Worm (Caenorhabditis elegans) whole organism, young adult: Measurements from ENCODE around the gene maa-1.

Experiments used
- B0035.1 ChIP-seq: sonication (generic microtip); optimal IDR thresholded peaks from 2 replicates; lab custom pipeline; 2016; ENCODE audit warnings: missing genetic modification characterization, mild to moderate bottlenecking, missing compliant biosample characterization, missing genotype, missing genetic modification reagents
- B0336.3 ChIP-seq: fragments of 200-800 bp; sonication (Bioruptor generic); IDR thresholded peaks from 2 replicates; pipeline ENCODE4 v1.3.6; 2022; ENCODE audit warnings: missing genetic modification characterization, missing compliant biosample characterization
- D2030.7 ChIP-seq: fragments of 200-800 bp; sonication (Bioruptor generic); IDR thresholded peaks from 2 replicates; pipeline ENCODE4 v1.3.6; 2022; ENCODE audit warnings: missing genetic modification reagents, missing genetic modification characterization, missing compliant biosample characterization
- F23B12.7 ChIP-seq: sonication (generic microtip); optimal IDR thresholded peaks from 2 replicates; lab custom pipeline; 2017; ENCODE audit warnings: missing genetic modification characterization, mild to moderate bottlenecking, missing compliant biosample characterization, antibody characterized with exemption, moderate library complexity; ENCODE audit not compliant: insufficient read depth
- F55B11.4 ChIP-seq: sonication (generic microtip); optimal IDR thresholded peaks from 2 replicates; lab custom pipeline; 2016; ENCODE audit warnings: missing compliant biosample characterization, missing genetic modification characterization, borderline replicate concordance; ENCODE audit not compliant: insufficient read depth
- F57C9.4 ChIP-seq: sonication (generic microtip); optimal IDR thresholded peaks from 2 replicates; lab custom pipeline; 2017; ENCODE audit warnings: mild to moderate bottlenecking, missing genetic modification characterization, missing compliant biosample characterization
- T26A5.8 ChIP-seq: sonication (generic microtip); optimal IDR thresholded peaks from 2 replicates; lab custom pipeline; 2016; ENCODE audit warnings: missing genetic modification characterization, missing compliant biosample characterization
- Y56A3A.18 ChIP-seq: fragments of 200-800 bp; sonication (Bioruptor generic); IDR thresholded peaks from 2 replicates; pipeline ENCODE4 v1.3.6; 2022; ENCODE audit warnings: missing genetic modification reagents, missing genetic modification characterization, missing compliant biosample characterization
- Y79H2A.3 ChIP-seq: fragments of 200-800 bp; sonication (Bioruptor generic); conservative IDR thresholded peaks from 2 replicates; pipeline ENCODE4 v1.3.6; 2022; ENCODE audit warnings: missing genetic modification reagents, missing genetic modification characterization, missing compliant biosample characterization
- athp-1 ChIP-seq: sonication (generic microtip); optimal IDR thresholded peaks from 2 replicates; lab custom pipeline; 2017; ENCODE audit warnings: mild to moderate bottlenecking, missing genetic modification characterization, missing compliant biosample characterization
- attf-6 ChIP-seq: fragments of 200-800 bp; sonication (Bioruptor generic); IDR thresholded peaks from 2 replicates; pipeline ENCODE4 v1.3.6; 2022; ENCODE audit warnings: missing genetic modification reagents, missing genetic modification characterization, missing compliant biosample characterization
- bed-2 ChIP-seq: fragments of 200-800 bp; sonication (Bioruptor generic); IDR thresholded peaks from 2 replicates; pipeline ENCODE4 v1.3.6; 2022; ENCODE audit warnings: missing genetic modification reagents, missing genetic modification characterization, missing compliant biosample characterization
- ceh-100 ChIP-seq: fragments of 200-800 bp; sonication (Bioruptor generic); IDR thresholded peaks from 2 replicates; pipeline ENCODE4 v1.3.6; 2022; ENCODE audit warnings: missing genetic modification reagents, missing genetic modification characterization, missing compliant biosample characterization
- ceh-27 ChIP-seq: fragments of 200-800 bp; sonication (Bioruptor generic); optimal IDR thresholded peaks from 2 replicates; lab custom pipeline; 2018; ENCODE audit warnings: mild to moderate bottlenecking, missing genetic modification characterization, moderate library complexity, missing compliant biosample characterization
- ceh-40 ChIP-seq: fragments of 200-800 bp; sonication (Bioruptor generic); IDR thresholded peaks from 2 replicates; pipeline ENCODE4 v1.3.6; 2022; ENCODE audit warnings: missing genetic modification characterization, missing compliant biosample characterization
- ceh-91 ChIP-seq: fragments of 200-800 bp; sonication (Bioruptor generic); IDR thresholded peaks from 2 replicates; pipeline ENCODE4 v1.3.6; 2022; ENCODE audit warnings: missing genetic modification reagents, missing genetic modification characterization, missing compliant biosample characterization
- dpl-1 ChIP-seq: fragments of 150-350 bp; optimal IDR thresholded peaks from 2 replicates; lab custom pipeline; 2014; ENCODE audit warnings: missing biosample characterization, missing genetic modification reagents, missing genetic modification characterization
- egl-18 ChIP-seq: fragments of 200-800 bp; sonication (Bioruptor generic); IDR thresholded peaks from 2 replicates; pipeline ENCODE4 v1.3.6; 2022; ENCODE audit warnings: missing genetic modification reagents, missing genetic modification characterization, missing compliant biosample characterization
- ets-4 ChIP-seq: fragments of 200-800 bp; sonication (Bioruptor generic); optimal IDR thresholded peaks from 2 replicates; lab custom pipeline; 2018; ENCODE audit warnings: mild to moderate bottlenecking, missing genetic modification characterization, missing compliant biosample characterization
- lag-1 ChIP-seq: fragments of 200-800 bp; sonication (Bioruptor generic); IDR thresholded peaks from 2 replicates; pipeline ENCODE4 v1.3.6; 2022; ENCODE audit warnings: missing genetic modification reagents, missing genetic modification characterization, missing compliant biosample characterization
- let-526 ChIP-seq: fragments of 200-800 bp; sonication (Bioruptor generic); IDR thresholded peaks from 2 replicates; pipeline ENCODE4 v1.3.6; 2022; ENCODE audit warnings: missing genetic modification reagents, missing genetic modification characterization, missing compliant biosample characterization
- lin-26 ChIP-seq: fragments of 200-800 bp; sonication (Bioruptor generic); IDR thresholded peaks from 2 replicates; pipeline ENCODE4 v1.3.6; 2022; ENCODE audit warnings: missing genetic modification reagents, missing genetic modification characterization, missing compliant biosample characterization
- lin-40 ChIP-seq: sonication (generic microtip); optimal IDR thresholded peaks from 2 replicates; lab custom pipeline; 2016; ENCODE audit warnings: missing genetic modification characterization, mild to moderate bottlenecking, missing compliant biosample characterization, missing genotype, missing genetic modification reagents
- lin-54 ChIP-seq: fragments of 200-800 bp; sonication (Bioruptor generic); optimal IDR thresholded peaks from 2 replicates; lab custom pipeline; 2018; ENCODE audit warnings: mild to moderate bottlenecking, missing genetic modification characterization, missing compliant biosample characterization
- madf-3 ChIP-seq: fragments of 200-800 bp; sonication (Bioruptor generic); IDR thresholded peaks from 2 replicates; pipeline ENCODE4 v1.3.6; 2022; ENCODE audit warnings: missing genetic modification reagents, missing genetic modification characterization, missing compliant biosample characterization
- nfya-2 ChIP-seq: fragments of 200-800 bp; sonication (Bioruptor generic); IDR thresholded peaks from 2 replicates; pipeline ENCODE4 v1.3.6; 2022; ENCODE audit warnings: missing genetic modification reagents, missing genetic modification characterization, missing compliant biosample characterization
- pbrm-1 ChIP-seq: fragments of 200-800 bp; sonication (Bioruptor generic); IDR thresholded peaks from 2 replicates; pipeline ENCODE4 v1.3.6; 2022; ENCODE audit warnings: missing genetic modification reagents, missing genetic modification characterization, missing compliant biosample characterization
- repo-1 ChIP-seq: sonication (generic microtip); optimal IDR thresholded peaks from 2 replicates; lab custom pipeline; 2017; ENCODE audit warnings: mild to moderate bottlenecking, missing genetic modification characterization, missing compliant biosample characterization
- tbp1 ChIP-seq: fragments of 200-800 bp; sonication (Bioruptor generic); optimal IDR thresholded peaks from 2 replicates; lab custom pipeline; 2018; ENCODE audit warnings: mild to moderate bottlenecking, missing genetic modification characterization, missing compliant biosample characterization
- tlf-1 ChIP-seq: fragments of 200-800 bp; sonication (Bioruptor generic); optimal IDR thresholded peaks from 2 replicates; lab custom pipeline; 2018; ENCODE audit warnings: mild to moderate bottlenecking, missing genetic modification characterization, missing compliant biosample characterization
- zfh-2 ChIP-seq: fragments of 200-800 bp; sonication (Bioruptor generic); conservative IDR thresholded peaks from 2 replicates; pipeline ENCODE4 v1.3.6; 2022; ENCODE audit warnings: missing genetic modification reagents, missing genetic modification characterization, missing compliant biosample characterization
- zim-3 ChIP-seq: sonication (generic microtip); optimal IDR thresholded peaks from 2 replicates; lab custom pipeline; 2017; ENCODE audit warnings: mild to moderate bottlenecking, missing genetic modification characterization, moderate library complexity, missing compliant biosample characterization
- ztf-6 ChIP-seq: fragments of 200-800 bp; sonication (Bioruptor generic); IDR thresholded peaks from 2 replicates; pipeline ENCODE4 v1.3.6; 2022; ENCODE audit warnings: missing genetic modification reagents, missing genetic modification characterization, missing compliant biosample characterization

maa-1 gene

DNA sequence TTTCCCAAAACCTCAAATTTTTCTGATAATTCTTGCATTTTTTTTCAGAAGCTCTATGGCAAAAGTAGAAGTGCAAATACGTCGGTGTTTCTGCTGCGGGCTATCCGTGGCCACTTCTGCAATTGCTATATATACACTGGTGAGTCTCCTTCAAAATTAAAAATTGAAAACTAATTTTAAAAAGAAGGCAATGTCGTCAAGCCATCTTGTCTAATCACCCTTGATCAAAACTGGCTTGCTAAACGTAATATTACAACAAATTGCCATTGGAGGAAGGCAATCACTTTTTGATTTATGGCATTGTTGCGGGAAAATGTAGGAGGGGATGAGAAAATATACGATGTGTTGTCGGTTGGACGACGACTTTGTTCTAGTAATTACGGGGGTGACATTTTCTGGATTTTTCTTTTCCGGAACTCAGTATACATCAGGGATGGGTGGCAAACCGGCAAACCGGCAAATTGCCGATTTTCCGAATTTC lies 5.8 kb downstream of the maa-1 start, which contains the start of gene C18D11.1:
Gene C18D11.1 (plus strand): TSS at position 51 of the 481 bp plus-strand sequence.
- no peak for TF ChIP-seq ceh-40 (GFP tag; lab: Robert Waterston, UW)
- TF ChIP-seq ceh-27: no peak
- no peak for TF ChIP-seq F23B12.7 (tag; lab: Kevin White, UChicago)
- TF ChIP-seq attf-6 (GFP tag; lab: Robert Waterston, UW): no peak
- no peak for TF ChIP-seq ztf-6 (GFP tag; lab: Robert Waterston, UW)
- no peak for TF ChIP-seq T26A5.8 (tag; lab: Kevin White, UChicago)
- no peak for TF ChIP-seq zim-3 (tag; lab: Kevin White, UChicago)
- TF ChIP-seq lin-26 (GFP tag; lab: Robert Waterston, UW): no peak
- no peak for TF ChIP-seq nfya-2 (GFP tag; lab: Robert Waterston, UW)
- TF ChIP-seq ceh-100: no peak
- TF ChIP-seq, all 124 proteins: peak for 0

DNA sequence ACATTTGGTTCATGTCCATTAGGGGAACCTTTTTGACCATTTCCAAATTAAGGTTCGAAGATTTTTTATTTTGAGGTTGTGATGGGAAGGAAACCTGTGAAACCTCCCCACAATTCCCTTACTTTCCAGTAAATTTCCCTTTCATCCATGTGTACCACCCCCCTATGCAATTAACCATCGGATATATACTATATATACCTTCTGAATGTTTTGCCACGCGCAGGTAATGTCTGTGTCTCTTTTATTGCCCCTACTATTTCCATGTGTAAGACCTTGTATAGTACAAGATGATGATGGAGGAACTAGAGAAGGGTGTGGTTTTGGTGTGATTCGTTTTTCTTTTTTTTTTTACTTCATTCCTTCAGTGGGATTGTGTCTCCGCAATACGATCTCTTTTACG lies 7.7 kb downstream of the maa-1 start:
- TF ChIP-seq pbrm-1 (GFP tag; lab: Robert Waterston, UW) (no peak), ets-4 (no peak), Y56A3A.18 (GFP tag; lab: Robert Waterston, UW) (no peak), ceh-91 (GFP tag; lab: Robert Waterston, UW) (no peak), lin-40 (peak; percentile 7), egl-18 (GFP tag; lab: Robert Waterston, UW) (no peak)
- TF ChIP-seq, all 124 proteins: peak for 1

DNA sequence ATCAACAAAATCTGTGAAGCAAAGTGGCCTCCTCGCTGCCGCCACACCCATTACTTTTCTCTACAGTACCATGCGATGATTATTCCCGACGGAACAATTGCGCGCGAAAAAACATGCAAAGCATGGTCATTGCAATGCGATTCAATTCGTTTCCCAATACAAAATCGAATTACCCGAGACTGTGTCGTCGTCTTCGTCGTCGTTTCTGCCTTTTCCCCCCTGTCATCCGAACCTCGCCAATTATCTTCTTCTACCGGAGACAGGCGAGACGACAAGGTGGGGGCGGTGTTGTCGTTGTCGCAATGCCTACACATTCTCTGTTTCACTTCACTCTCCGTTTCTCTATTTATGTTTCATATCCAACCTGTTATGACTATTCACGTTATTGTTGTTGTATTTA lies 10.5 kb downstream of the maa-1 start:
- no peak for TF ChIP-seq bed-2 (GFP tag; lab: Robert Waterston, UW)
- TF ChIP-seq lin-54: no peak
- TF ChIP-seq lin-26 (GFP tag; lab: Robert Waterston, UW): no peak
- no peak for TF ChIP-seq D2030.7 (GFP tag; lab: Robert Waterston, UW)
- TF ChIP-seq B0336.3: no peak
- 0 out of 2 replicates have a peak, but pooled peaks have one; percentile 7 for TF ChIP-seq zfh-2 (GFP tag; lab: Robert Waterston, UW)

DNA sequence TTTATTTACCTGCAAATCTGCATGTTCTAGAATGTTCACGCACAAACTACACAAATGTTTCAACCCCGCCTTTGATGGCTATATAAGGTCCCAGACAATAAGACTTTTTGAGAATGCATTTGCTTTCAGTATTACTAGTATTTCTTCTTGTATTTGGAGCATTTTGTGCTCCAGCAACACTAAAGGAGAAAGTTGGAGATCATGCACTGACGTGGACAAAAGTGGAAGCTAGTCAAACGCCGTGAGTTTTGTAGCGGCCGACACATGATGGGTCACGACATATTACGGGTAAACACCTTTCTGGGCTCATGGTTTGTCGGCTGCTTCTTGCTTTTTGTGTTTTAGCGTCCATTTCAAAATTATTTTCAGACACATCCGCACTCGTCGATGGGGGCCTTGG lies 11.9 kb downstream of the maa-1 start, which contains the start of gene C18D11.6:
Gene C18D11.6 (plus strand): TSS at position 110 of the 400 bp plus-strand sequence.
- TF ChIP-seq B0035.1 (tag; lab: Kevin White, UChicago) (no peak), let-526 (GFP tag; lab: Robert Waterston, UW) (no peak), repo-1 (tag; lab: Kevin White, UChicago) (no peak), lin-40 (no peak), zim-3 (tag; lab: Kevin White, UChicago) (no peak), athp-1 (tag; lab: Kevin White, UChicago) (no peak), tbp1 (GFP tag; lab: Kevin White, UChicago) (no peak), F55B11.4 (tag; lab: Kevin White, UChicago) (no peak), madf-3 (GFP tag; lab: Robert Waterston, UW) (no peak), dpl-1 (GFP tag; lab: Kevin White, UChicago) (no peak), F57C9.4 (no peak), tlf-1 (no peak), Y79H2A.3 (GFP tag; lab: Robert Waterston, UW) (no peak), lag-1 (GFP tag; lab: Robert Waterston, UW) (no peak)
